Worm (Caenorhabditis elegans): ENCODE results near the gene nspb-9.

nspb-9 gene

DNA sequence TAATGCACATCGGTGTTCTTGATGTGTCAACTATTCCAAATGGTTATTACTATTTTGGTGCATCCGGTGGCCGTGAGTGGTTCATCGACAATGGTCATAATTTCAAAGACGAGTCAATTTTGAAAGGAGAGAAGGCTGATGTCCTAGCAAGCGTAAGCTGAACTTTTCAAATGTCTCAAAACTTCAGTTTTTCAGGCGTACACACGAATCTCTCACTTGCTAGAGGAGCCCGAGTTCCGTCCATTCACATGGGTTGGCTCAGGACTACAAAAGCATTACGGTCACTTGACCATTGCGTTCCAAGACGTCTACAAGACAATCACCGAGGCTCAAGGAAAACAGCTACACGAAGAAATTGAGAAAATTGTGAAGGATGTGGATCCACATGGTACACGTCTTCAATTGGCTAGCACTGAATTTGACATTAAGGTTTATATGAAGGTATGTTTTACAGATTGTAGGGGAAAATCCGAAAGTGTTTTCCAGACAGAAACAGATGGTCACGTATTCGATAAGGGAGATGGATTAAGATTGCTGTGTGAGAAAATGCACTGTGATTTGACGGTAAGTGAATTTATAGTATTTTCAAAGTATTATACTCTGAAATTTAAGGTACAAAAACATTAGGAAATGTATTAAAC lies 28.8 kb downstream of the nspb-9 start:
- TF ChIP-seq aha-1 (tag) (peak; percentile 96), ama-1 (optimal IDR thresholded peaks at IDR 0.05) (peak; percentile 66), zag-1 (tag; optimal IDR thresholded peaks at IDR 0.05) (no peak), madf-5 (GFP tag; IDR thresholded peaks at IDR 0.05) (0 out of 4 replicates have a peak, but pooled peaks of 1 of the 2 experiments have one; percentile 54), T26A8.4 (GFP tag; IDR thresholded peaks at IDR 0.05) (0 out of 2 replicates have a peak, but pooled peaks have one; percentile 18), dmd-8 (GFP tag; IDR thresholded peaks at IDR 0.05) (0 out of 2 replicates have a peak, but pooled peaks have one; percentile 35)

ce11 chrII:14610492-14611142 lies 30.0 kb downstream of the nspb-9 start:
- TF ChIP-seq nhr-77 (tag; optimal IDR thresholded peaks at IDR 0.05), result peak; percentile 29
- peak; percentile 77 for TF ChIP-seq aha-1 (tag)
- no peak for TF ChIP-seq ztf-11 (tag; optimal IDR thresholded peaks at IDR 0.05)
- peak in 1 of 2 experiments; percentile 28 for TF ChIP-seq lsy-2 (tag; optimal IDR thresholded peaks at IDR 0.05)
- TF ChIP-seq mep-1 (tag; optimal IDR thresholded peaks at IDR 0.05), result peak; percentile 43
- no peak for TF ChIP-seq attf-4 (tag; optimal IDR thresholded peaks at IDR 0.05)
- no peak for TF ChIP-seq daf-19 (GFP tag; conservative IDR thresholded peaks at IDR 0.05)
- TF ChIP-seq nhr-6 (tag; optimal IDR thresholded peaks at IDR 0.05), result peak; percentile 54
- TF ChIP-seq ama-1 (optimal IDR thresholded peaks at IDR 0.05), result peak; percentile 91

DNA sequence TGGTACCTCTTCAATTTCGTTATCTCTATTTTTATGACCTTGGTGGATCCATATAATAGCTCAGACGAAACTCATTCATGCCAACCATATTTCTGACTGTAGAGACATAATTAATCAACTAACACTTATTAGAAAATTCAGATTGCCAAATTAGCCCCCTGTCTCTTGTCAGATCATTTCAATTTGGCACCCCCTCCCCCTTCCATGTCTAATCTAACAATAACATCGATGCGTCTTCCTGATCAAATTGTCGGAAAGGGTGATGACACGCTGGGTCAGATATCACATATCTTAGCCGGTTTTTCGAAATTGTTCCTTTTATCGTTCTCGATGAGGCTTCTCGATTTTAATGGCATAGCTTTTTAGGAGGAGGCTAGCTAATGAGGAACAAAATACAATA lies 30.6 kb downstream of the nspb-9 start:
- TF ChIP-seq aha-1 (tag), result peak; percentile 50
- TF ChIP-seq ztf-11 (tag; optimal IDR thresholded peaks at IDR 0.05), result no peak
- TF ChIP-seq T26A8.4 (GFP tag; IDR thresholded peaks at IDR 0.05), result 0 out of 2 replicates have a peak, but pooled peaks have one; percentile 17

- TF ChIP-seq T26A8.4 (GFP tag; IDR thresholded peaks at IDR 0.05), result no peak
- TF ChIP-seq ceh-28 (tag; optimal IDR thresholded peaks at IDR 0.05), result no peak
- no peak for TF ChIP-seq mxl-3 (GFP tag; optimal IDR thresholded peaks at IDR 0.05)
- no peak for TF ChIP-seq spr-3 (GFP tag; optimal IDR thresholded peaks at IDR 0.05)
- no peak for TF ChIP-seq F37D6.2 (tag; optimal IDR thresholded peaks at IDR 0.05)
- TF ChIP-seq aly-2 (tag; optimal IDR thresholded peaks at IDR 0.05), result no peak
- no peak for TF ChIP-seq pqm-1 (tag; optimal IDR thresholded peaks at IDR 0.05)
- no peak for TF ChIP-seq ceh-62 (tag; optimal IDR thresholded peaks at IDR 0.05)
- no peak for TF ChIP-seq ces-1 (GFP tag; optimal IDR thresholded peaks at IDR 0.05)
- no peak for TF ChIP-seq madf-5 (GFP tag; IDR thresholded peaks at IDR 0.05)
- TF ChIP-seq egl-43 (GFP tag; IDR thresholded peaks at IDR 0.05), result no peak
- TF ChIP-seq jun-1 (tag; optimal IDR thresholded peaks at IDR 0.05), result no peak
- no peak for TF ChIP-seq lin-13 (GFP tag; optimal IDR thresholded peaks at IDR 0.05)
- TF ChIP-seq set-16 (GFP tag; IDR thresholded peaks at IDR 0.05), result no peak
- TF ChIP-seq pha-4 (GFP tag; IDR thresholded peaks at IDR 0.05), result no peak
- no peak for TF ChIP-seq pha-4 (tag; optimal IDR thresholded peaks at IDR 0.05)
- no peak for TF ChIP-seq mep-1 (tag; optimal IDR thresholded peaks at IDR 0.05)
These were observed 35.1 kb downstream of the nspb-9 start, which contains the start of gene mltn-9 for ce11 chrII:14615735-14616134. Gene mltn-9, plus strand, starts transcription at chrII:14616035.

ce11 chrII:14616402-14616801 lies 35.7 kb downstream of the nspb-9 start:
- TF ChIP-seq gei-8 (GFP tag; optimal IDR thresholded peaks at IDR 0.05), result no peak
- TF ChIP-seq T26A8.4 (GFP tag; IDR thresholded peaks at IDR 0.05), result no peak
- TF ChIP-seq nhr-28 (tag; optimal IDR thresholded peaks at IDR 0.05), result peak; percentile 62
- peak; percentile 19 for TF ChIP-seq hlh-30 (tag; optimal IDR thresholded peaks at IDR 0.05; ENCODE audit: insufficient read depth)
- no peak for TF ChIP-seq ceh-44 (GFP tag; IDR thresholded peaks at IDR 0.05)
- peak in 1 of 2 experiments; percentile 69 for TF ChIP-seq lsy-2 (tag; optimal IDR thresholded peaks at IDR 0.05)
- TF ChIP-seq aha-1 (tag), result peak; percentile 79
- peak; percentile 17 for TF ChIP-seq nhr-77 (tag; optimal IDR thresholded peaks at IDR 0.05)
- TF ChIP-seq dve-1 (tag; optimal IDR thresholded peaks at IDR 0.05; ENCODE audit: insufficient read depth), result peak; percentile 76
